Fruit fly (Drosophila melanogaster) whole organism, embryonic: Measurements from ENCODE around the gene CG15390.
A peak's percentile ranks its signal among the peaks of the same experiment; 100 is the strongest.

ENCODE experiments used
- Abd-B ChIP-seq: fragments of 200-800 bp; sonication (Bioruptor generic); optimal IDR thresholded peaks from 2 replicates; lab custom pipeline; 2018; ENCODE audit warnings: missing biosample characterization, mild to moderate bottlenecking, missing genetic modification characterization, moderate library complexity
- Aef1 ChIP-seq: fragments of 200-800 bp; sonication (Bioruptor generic); IDR thresholded peaks from 3 replicates; pipeline ENCODE4 v1.3.6; 2022; ENCODE audit warnings: missing biosample characterization, missing genetic modification characterization
- Antp ChIP-seq: fragments of 200-800 bp; sonication (Bioruptor generic); optimal IDR thresholded peaks from 3 replicates; lab custom pipeline; 2016; ENCODE audit warnings: missing biosample characterization, missing genetic modification characterization
- CG11560 ChIP-seq: fragments of 200-800 bp; sonication (Bioruptor generic); IDR thresholded peaks from 3 replicates; pipeline ENCODE4 v1.3.6; 2022; ENCODE audit warnings: missing biosample characterization, missing genetic modification characterization
- CG1233 ChIP-seq: fragments of 200-800 bp; sonication (Bioruptor generic); optimal IDR thresholded peaks from 4 replicates; lab custom pipeline; 2018; ENCODE audit warnings: missing biosample characterization, mild to moderate bottlenecking, missing genetic modification characterization
- CG12391 ChIP-seq: fragments of 200-800 bp; sonication (Bioruptor generic); optimal IDR thresholded peaks from 3 replicates; lab custom pipeline; 2018; ENCODE audit warnings: missing biosample characterization, mild to moderate bottlenecking, missing genetic modification characterization, moderate library complexity
- CG15269 ChIP-seq: fragments of 200-800 bp; sonication (Bioruptor generic); optimal IDR thresholded peaks from 2 replicates; lab custom pipeline; 2018; ENCODE audit warnings: missing biosample characterization, mild to moderate bottlenecking, missing genetic modification characterization, moderate library complexity
- CG15696 ChIP-seq: fragments of 200-800 bp; sonication (Bioruptor generic); optimal IDR thresholded peaks from 2 replicates; lab custom pipeline; 2019; ENCODE audit warnings: missing biosample characterization, mild to moderate bottlenecking, missing genetic modification characterization, moderate library complexity
- CG17568 ChIP-seq: fragments of 200-800 bp; sonication (Bioruptor generic); optimal IDR thresholded peaks from 2 replicates; lab custom pipeline; 2018; ENCODE audit warnings: missing biosample characterization, mild to moderate bottlenecking, missing genetic modification characterization, moderate library complexity
- CG17912 ChIP-seq: fragments of 200-800 bp; sonication (Bioruptor generic); optimal IDR thresholded peaks from 2 replicates; lab custom pipeline; 2018; ENCODE audit warnings: missing biosample characterization, mild to moderate bottlenecking, missing genetic modification characterization
- CG18599 ChIP-seq: fragments of 200-800 bp; sonication (Bioruptor generic); optimal IDR thresholded peaks from 3 replicates; lab custom pipeline; 2017; ENCODE audit warnings: missing biosample characterization, missing genetic modification characterization, mild to moderate bottlenecking, moderate library complexity, missing genetic modification reagents
- CG3163 ChIP-seq: fragments of 200-800 bp; sonication (Bioruptor generic); optimal IDR thresholded peaks from 3 replicates; lab custom pipeline; 2016; ENCODE audit warnings: missing biosample characterization, missing genetic modification characterization
- CG34224 ChIP-seq: fragments of 200-800 bp; sonication (Bioruptor generic); IDR thresholded peaks from 3 replicates; pipeline ENCODE4 v1.3.6; 2022; ENCODE audit warnings: missing biosample characterization, missing genetic modification characterization; ENCODE audit not compliant: partially characterized antibody
- CG4424 ChIP-seq: fragments of 200-800 bp; sonication (Bioruptor generic); optimal IDR thresholded peaks from 3 replicates; lab custom pipeline; 2016; ENCODE audit warnings: missing biosample characterization, missing genetic modification characterization
- CG4820 ChIP-seq: fragments of 200-800 bp; sonication (Bioruptor generic); optimal IDR thresholded peaks from 3 replicates; lab custom pipeline; 2016; ENCODE audit warnings: missing biosample characterization, missing genetic modification characterization
- CG6254 ChIP-seq: fragments of 200-800 bp; sonication (Bioruptor generic); optimal IDR thresholded peaks from 3 replicates; lab custom pipeline; 2017; ENCODE audit warnings: mild to moderate bottlenecking, missing biosample characterization, missing genetic modification reagents, missing genetic modification characterization
- CG6813 ChIP-seq: fragments of 200-800 bp; sonication (Bioruptor generic); optimal IDR thresholded peaks from 2 replicates; lab custom pipeline; 2017; ENCODE audit warnings: missing biosample characterization, missing genetic modification characterization, mild to moderate bottlenecking, moderate library complexity, missing genetic modification reagents
- CG7786 ChIP-seq: fragments of 200-800 bp; sonication (Bioruptor generic); optimal IDR thresholded peaks from 2 replicates; lab custom pipeline; 2016; ENCODE audit warnings: missing biosample characterization, missing genetic modification characterization
- CG9876 ChIP-seq: fragments of 200-800 bp; sonication (Bioruptor generic); optimal IDR thresholded peaks from 2 replicates; lab custom pipeline; 2016; ENCODE audit warnings: missing biosample characterization, missing genetic modification characterization
- E2f1 ChIP-seq: fragments of 200-800 bp; sonication (Bioruptor generic); IDR thresholded peaks from 2 replicates; pipeline ENCODE4 v1.3.6; 2022; ENCODE audit warnings: missing biosample characterization, missing genetic modification characterization
- Eip74EF ChIP-seq, 2 experiments: fragments of 200-800 bp in 1 of 2; fragments of >200 bp in 1 of 2; sonication (Bioruptor generic) in 1 of 2; optimal IDR thresholded peaks; 2 replicates each; lab custom pipeline; 2017 to 2019; ENCODE audit warnings: missing biosample characterization in 2 of 2, missing genetic modification characterization in 2 of 2, mild to moderate bottlenecking in 1 of 2, moderate library complexity in 1 of 2
- Gsc ChIP-seq: fragments of 200-800 bp; sonication (Bioruptor generic); IDR thresholded peaks from 2 replicates; pipeline ENCODE4 v1.3.6; 2022; ENCODE audit warnings: missing biosample characterization, missing genetic modification characterization
- HLHmδ ChIP-seq: fragments of 200-800 bp; sonication (Bioruptor generic); optimal IDR thresholded peaks from 2 replicates; lab custom pipeline; 2018; ENCODE audit warnings: missing biosample characterization, mild to moderate bottlenecking, missing genetic modification characterization, moderate library complexity
- Hr78 ChIP-seq, 2 experiments: fragments of 200-800 bp in 1 of 2; fragments of >200 bp in 1 of 2; sonication (Bioruptor generic) in 1 of 2; optimal IDR thresholded peaks; 2 replicates each; lab custom pipeline; 2017 to 2019; ENCODE audit warnings: missing biosample characterization in 2 of 2, missing genetic modification characterization in 2 of 2, mild to moderate bottlenecking in 1 of 2, moderate library complexity in 1 of 2
- Hsf ChIP-seq: fragments of 200-800 bp; sonication (Bioruptor generic); optimal IDR thresholded peaks from 3 replicates; lab custom pipeline; 2016; ENCODE audit warnings: missing biosample characterization, missing genetic modification characterization
- Myb ChIP-seq: fragments of 200-800 bp; sonication (Bioruptor generic); optimal IDR thresholded peaks from 2 replicates; lab custom pipeline; 2016; ENCODE audit warnings: missing biosample characterization, missing genetic modification characterization
- Nf-YB ChIP-seq: fragments of 200-800 bp; sonication (Bioruptor generic); optimal IDR thresholded peaks from 3 replicates; lab custom pipeline; 2019; ENCODE audit warnings: missing biosample characterization, mild to moderate bottlenecking, missing genetic modification characterization, moderate library complexity
- Oli ChIP-seq: fragments of 200-800 bp; sonication (Bioruptor generic); optimal IDR thresholded peaks from 2 replicates; lab custom pipeline; 2018; ENCODE audit warnings: missing biosample characterization, mild to moderate bottlenecking, missing genetic modification characterization, moderate library complexity
- Six4 ChIP-seq: fragments of 200-800 bp; sonication (Bioruptor generic); optimal IDR thresholded peaks from 2 replicates; lab custom pipeline; 2016; ENCODE audit warnings: missing biosample characterization, missing genetic modification characterization
- Trl ChIP-seq, 3 experiments: fragments of >200 bp in 2 of 3; fragments of 200-800 bp in 1 of 3; sonication (Bioruptor generic) in 1 of 3; optimal IDR thresholded peaks; 2 replicates in 1 of 3; 3 replicates in 2 of 3; lab custom pipeline; 2016 to 2017; ENCODE audit warnings: missing biosample characterization in 1 of 3, missing genetic modification characterization in 1 of 3
- ac ChIP-seq: fragments of 200-800 bp; sonication (Bioruptor generic); optimal IDR thresholded peaks from 3 replicates; lab custom pipeline; 2017; ENCODE audit warnings: missing biosample characterization, mild to moderate bottlenecking, missing genetic modification characterization
- ash1 ChIP-seq: fragments of 200-800 bp; sonication (Bioruptor generic); optimal IDR thresholded peaks from 2 replicates; lab custom pipeline; 2018; ENCODE audit warnings: missing biosample characterization, mild to moderate bottlenecking, missing genetic modification characterization
- bigmax ChIP-seq: fragments of 200-800 bp; sonication (Bioruptor generic); optimal IDR thresholded peaks from 2 replicates; lab custom pipeline; 2018; ENCODE audit warnings: missing biosample characterization, mild to moderate bottlenecking, missing genetic modification characterization
- ci ChIP-seq: fragments of 200-800 bp; sonication (Bioruptor generic); IDR thresholded peaks from 3 replicates; pipeline ENCODE4 v1.3.6; 2022; ENCODE audit warnings: missing biosample characterization, missing genetic modification characterization
- danr ChIP-seq: fragments of 200-800 bp; sonication (Bioruptor generic); IDR thresholded peaks from 2 replicates; pipeline ENCODE4 v1.3.6; 2022; ENCODE audit warnings: missing biosample characterization, missing genetic modification characterization
- fd102C ChIP-seq: fragments of 200-800 bp; sonication (Bioruptor generic); optimal IDR thresholded peaks from 2 replicates; lab custom pipeline; 2018; ENCODE audit warnings: missing biosample characterization, mild to moderate bottlenecking, missing genetic modification characterization, moderate library complexity
- gcm2 ChIP-seq: fragments of 200-800 bp; sonication (Bioruptor generic); optimal IDR thresholded peaks from 2 replicates; lab custom pipeline; 2016; ENCODE audit warnings: missing biosample characterization, missing genetic modification characterization
- grn ChIP-seq: fragments of 200-800 bp; sonication (Bioruptor generic); optimal IDR thresholded peaks from 3 replicates; lab custom pipeline; 2017; ENCODE audit warnings: missing biosample characterization, missing genetic modification characterization
- hth ChIP-seq: fragments of >200 bp; optimal IDR thresholded peaks from 2 replicates; lab custom pipeline; 2017; ENCODE audit warnings: inconsistent platforms
- insv ChIP-seq, 2 experiments: fragments of 200-800 bp; sonication (Bioruptor generic); optimal IDR thresholded peaks; 3 replicates each; lab custom pipeline; 2016 to 2018; ENCODE audit warnings: missing biosample characterization in 2 of 2, missing genetic modification characterization in 2 of 2
- lmd ChIP-seq: fragments of 200-800 bp; sonication (Bioruptor generic); IDR thresholded peaks from 2 replicates; pipeline ENCODE4 v1.3.6; 2022; ENCODE audit warnings: missing biosample characterization, missing genetic modification characterization
- pho ChIP-seq: fragments of 200-800 bp; sonication (Bioruptor generic); optimal IDR thresholded peaks from 2 replicates; lab custom pipeline; 2016; ENCODE audit warnings: missing biosample characterization, missing genetic modification characterization
- phol ChIP-seq: fragments of 200-800 bp; sonication (Bioruptor generic); optimal IDR thresholded peaks from 3 replicates; lab custom pipeline; 2018; ENCODE audit warnings: missing biosample characterization, mild to moderate bottlenecking, missing genetic modification characterization, moderate library complexity
- pum ChIP-seq: fragments of 200-800 bp; sonication (Bioruptor generic); optimal IDR thresholded peaks from 2 replicates; lab custom pipeline; 2016; ENCODE audit warnings: missing biosample characterization, missing genetic modification characterization
- ranshi ChIP-seq: fragments of 200-800 bp; sonication (Bioruptor generic); IDR thresholded peaks from 2 replicates; pipeline ENCODE4 v1.3.6; 2022; ENCODE audit warnings: missing biosample characterization, missing genetic modification characterization
- rib ChIP-seq: fragments of 200-800 bp; sonication (Bioruptor generic); IDR thresholded peaks from 2 replicates; pipeline ENCODE4 v1.3.6; 2022; ENCODE audit warnings: missing biosample characterization, missing genetic modification characterization
- sima ChIP-seq: fragments of 200-800 bp; sonication (Bioruptor generic); optimal IDR thresholded peaks from 2 replicates; lab custom pipeline; 2016; ENCODE audit warnings: missing biosample characterization, missing genetic modification characterization
- ssp ChIP-seq: fragments of 200-800 bp; sonication (Bioruptor generic); IDR thresholded peaks from 2 replicates; pipeline ENCODE4 v1.3.6; 2022; ENCODE audit warnings: missing biosample characterization, missing genetic modification characterization
- sug ChIP-seq: fragments of 200-800 bp; optimal IDR thresholded peaks from 2 replicates; lab custom pipeline; 2019; ENCODE audit warnings: missing biosample characterization, mild to moderate bottlenecking, missing genetic modification characterization, moderate library complexity
- vvl ChIP-seq: fragments of 200-800 bp; sonication (Bioruptor generic); IDR thresholded peaks from 2 replicates; pipeline ENCODE4 v1.3.6; 2022; ENCODE audit warnings: missing biosample characterization, missing genetic modification characterization
- wdn ChIP-seq: fragments of 200-800 bp; sonication (Bioruptor generic); IDR thresholded peaks from 2 replicates; pipeline ENCODE4 v1.3.6; 2022; ENCODE audit warnings: missing biosample characterization, missing genetic modification characterization

The CG15390 gene

DNA sequence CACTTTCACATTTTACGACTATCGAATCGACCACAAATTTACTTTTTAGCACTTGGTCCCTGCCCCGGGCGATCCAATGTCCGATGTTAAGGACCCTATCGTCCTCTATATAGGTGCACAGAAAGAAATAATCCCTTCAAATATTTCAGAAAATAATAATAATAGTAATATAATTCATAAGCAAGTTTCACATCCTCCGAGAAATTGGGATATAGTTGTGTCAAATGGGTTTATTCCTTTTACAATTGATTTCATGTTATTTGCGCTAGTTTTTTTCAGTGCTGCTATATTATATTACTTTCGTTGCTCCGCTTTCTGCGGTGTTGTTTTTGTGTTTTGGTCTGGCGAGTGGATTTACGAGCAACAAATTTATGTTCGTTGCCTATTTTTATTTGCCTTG is 26.0 kb upstream of the CG15390 start (continued):
- no peak for TF ChIP-seq Antp
- TF ChIP-seq CG12391 (tag; lab: Kevin White, UChicago): peak; percentile 45
- TF ChIP-seq HLHmδ: no peak
- TF ChIP-seq CG17912 (GFP tag; lab: Kevin White, UChicago): no peak
- peak; percentile 41 for TF ChIP-seq phol (tag; lab: Kevin White, UChicago)
- no peak for TF ChIP-seq E2f1 (GFP tag; lab: Robert Waterston, UW)
- TF ChIP-seq pho (GFP tag; lab: Kevin White, UChicago): no peak
- TF ChIP-seq CG4820 (GFP tag; lab: Kevin White, UChicago): no peak
- no peak for TF ChIP-seq CG6813 (GFP tag; lab: Kevin White, UChicago)
- TF ChIP-seq Aef1 (GFP tag; lab: Robert Waterston, UW): peak; percentile 21; the same call in 1 of the 3 replicates
- no peak for TF ChIP-seq Eip74EF (GFP tag; optimal IDR thresholded peaks at IDR 0.05; lab: Kevin White, UChicago)
- no peak for TF ChIP-seq Hsf (GFP tag; lab: Kevin White, UChicago)
- no peak for TF ChIP-seq Hr78 (GFP tag; optimal IDR thresholded peaks at IDR 0.05; lab: Kevin White, UChicago)
- TF ChIP-seq pum (GFP tag; lab: Kevin White, UChicago): no peak
- TF ChIP-seq ranshi (GFP tag; lab: Robert Waterston, UW): no peak
- peak; percentile 9 for TF ChIP-seq CG4424 (GFP tag; lab: Kevin White, UChicago)
- TF ChIP-seq gcm2 (GFP tag; lab: Kevin White, UChicago): no peak
- no peak for TF ChIP-seq ssp
- TF ChIP-seq sug (tag; lab: Kevin White, UChicago): no peak
- peak; percentile 57 for TF ChIP-seq CG15269 (tag; lab: Kevin White, UChicago)
- TF ChIP-seq ci (GFP tag; lab: Robert Waterston, UW): peak; percentile 58; the same call in 1 of the 3 replicates
- TF ChIP-seq Trl (optimal IDR thresholded peaks at IDR 0.05; lab: Kevin White, UChicago): no peak
- no peak for TF ChIP-seq Trl (GFP tag; optimal IDR thresholded peaks at IDR 0.05; lab: Kevin White, UChicago)
- TF ChIP-seq ash1: no peak
- TF ChIP-seq CG11560: no peak
- TF ChIP-seq Six4: no peak
- TF ChIP-seq fd102C (GFP tag; lab: Kevin White, UChicago): no peak
- peak; percentile 43; the same call in 1 of the 2 replicates for TF ChIP-seq wdn (GFP tag; lab: Robert Waterston, UW)
- no peak for TF ChIP-seq CG9876 (GFP tag; lab: Kevin White, UChicago)
- TF ChIP-seq Abd-B: peak; percentile 62
- TF ChIP-seq CG17568 (GFP tag; lab: Kevin White, UChicago): no peak
- no peak for TF ChIP-seq danr (GFP tag; lab: Robert Waterston, UW)
- no peak for TF ChIP-seq rib
- no peak for TF ChIP-seq CG15696 (tag; lab: Kevin White, UChicago)
- TF ChIP-seq ac (GFP tag; lab: Kevin White, UChicago): no peak
- no peak for TF ChIP-seq CG3163 (GFP tag; lab: Kevin White, UChicago)
- no peak for TF ChIP-seq Gsc
- no peak for TF ChIP-seq CG7786 (GFP tag; lab: Kevin White, UChicago)
- no peak for TF ChIP-seq Nf-YB
- no peak for TF ChIP-seq CG34224 (GFP tag; lab: Robert Waterston, UW)
- no peak for TF ChIP-seq bigmax
- TF ChIP-seq grn: no peak
- TF ChIP-seq vvl (GFP tag; lab: Robert Waterston, UW): no peak
- no peak for TF ChIP-seq insv (GFP tag; optimal IDR thresholded peaks at IDR 0.05; lab: Kevin White, UChicago)
- no peak for TF ChIP-seq CG6254 (GFP tag; lab: Kevin White, UChicago)
- TF ChIP-seq Myb (GFP tag; lab: Kevin White, UChicago): no peak
- TF ChIP-seq CG1233 (GFP tag; lab: Kevin White, UChicago): peak; percentile 5
- no peak for TF ChIP-seq hth (lab: Kevin White, UChicago)
- no peak for TF ChIP-seq sima (GFP tag; lab: Kevin White, UChicago)
- peak; percentile 12 for TF ChIP-seq Oli (tag; lab: Kevin White, UChicago)
- peak; percentile 81 for TF ChIP-seq CG18599
- peak; percentile 49; the same call in 1 of the 2 replicates for TF ChIP-seq lmd (GFP tag; lab: Robert Waterston, UW)
